Worm (Caenorhabditis elegans) whole organism, L4 larva: ENCODE data around the gene mes-6.
"Not testable (repeated sequence)": the region's sequence is repeated elsewhere in the genome, so short reads cannot be mapped to it uniquely, and the experiment has no call there.

Experiments
- F26F4.8 ChIP-seq: fragments of 200-800 bp; sonication (Bioruptor generic); conservative IDR thresholded peaks from 2 replicates; pipeline ENCODE4 v1.3.6; 2022; ENCODE audit warnings: missing genetic modification characterization, missing compliant biosample characterization
- F49E8.2 ChIP-seq: sonication (generic microtip); optimal IDR thresholded peaks from 2 replicates; lab custom pipeline; 2016; ENCODE audit warnings: missing compliant biosample characterization, mild to moderate bottlenecking, missing genetic modification characterization, borderline replicate concordance
- R02D3.7 ChIP-seq: fragments of 150-350 bp; sonication (generic microtip); optimal IDR thresholded peaks from 3 replicates; lab custom pipeline; 2014; ENCODE audit warnings: missing biosample characterization, missing genetic modification characterization
- Y105C5A.15 ChIP-seq: fragments of 200-800 bp; sonication (Bioruptor generic); IDR thresholded peaks from 2 replicates; pipeline ENCODE4 v1.3.6; 2022; ENCODE audit warnings: missing genetic modification characterization, missing compliant biosample characterization
- ceh-20 ChIP-seq: fragments of 200-800 bp; sonication (Bioruptor generic); IDR thresholded peaks from 2 replicates; pipeline ENCODE4 v1.3.6; 2022; ENCODE audit warnings: missing genetic modification reagents, missing genetic modification characterization, missing compliant biosample characterization
- ceh-82 ChIP-seq: sonication (generic microtip); optimal IDR thresholded peaks from 2 replicates; lab custom pipeline; 2017; ENCODE audit warnings: missing biosample characterization, missing genetic modification characterization
- daf-19 ChIP-seq: fragments of 200-800 bp; sonication (Bioruptor generic); conservative IDR thresholded peaks from 2 replicates; pipeline ENCODE4 v1.3.6; 2022; ENCODE audit warnings: missing genetic modification characterization, missing compliant biosample characterization
- dmd-6 ChIP-seq: fragments of 200-800 bp; sonication (Bioruptor generic); IDR thresholded peaks from 2 replicates; pipeline ENCODE4 v1.3.6; 2022; ENCODE audit warnings: missing genetic modification reagents, missing genetic modification characterization, missing compliant biosample characterization
- dmd-8 ChIP-seq: fragments of 200-800 bp; sonication (Bioruptor generic); IDR thresholded peaks from 2 replicates; pipeline ENCODE4 v1.3.6; 2022; ENCODE audit warnings: missing genetic modification characterization, missing compliant biosample characterization
- duxl-1 ChIP-seq: sonication (generic microtip); optimal IDR thresholded peaks from 2 replicates; lab custom pipeline; 2016; ENCODE audit warnings: mild to moderate bottlenecking, missing genetic modification characterization, moderate library complexity, missing compliant biosample characterization; ENCODE audit not compliant: poor library complexity
- egl-27 ChIP-seq: sonication (generic microtip); optimal IDR thresholded peaks from 3 replicates; lab custom pipeline; 2017; ENCODE audit warnings: missing biosample characterization, missing genetic modification reagents, missing genetic modification characterization
- fkh-10 ChIP-seq: fragments of 150-350 bp; optimal IDR thresholded peaks from 2 replicates; lab custom pipeline; 2014; ENCODE audit warnings: missing biosample characterization, missing genetic modification reagents, missing genetic modification characterization
- hif-1 ChIP-seq, 2 experiments: sonication (generic microtip); optimal IDR thresholded peaks; 2 replicates each; lab custom pipeline; 2016 to 2017; ENCODE audit warnings: missing compliant biosample characterization in 2 of 2, missing genetic modification characterization in 2 of 2, missing genetic modification reagents in 2 of 2, missing genotype in 2 of 2, mild to moderate bottlenecking in 1 of 2
- hlh-30 ChIP-seq: sonication (generic microtip); optimal IDR thresholded peaks from 2 replicates; lab custom pipeline; 2017; ENCODE audit warnings: antibody characterized with exemption, mild to moderate bottlenecking, missing genetic modification characterization, missing compliant biosample characterization; ENCODE audit not compliant: insufficient read depth
- lim-7 ChIP-seq: fragments of 200-800 bp; sonication (Bioruptor generic); IDR thresholded peaks from 2 replicates; pipeline ENCODE4 v1.3.6; 2022; ENCODE audit warnings: missing genetic modification characterization, missing compliant biosample characterization
- lin-1 ChIP-seq: fragments of 200-800 bp; sonication (Bioruptor generic); IDR thresholded peaks from 2 replicates; pipeline ENCODE4 v1.3.6; 2022; ENCODE audit warnings: missing genetic modification reagents, missing genetic modification characterization, missing compliant biosample characterization
- lin-13 ChIP-seq: fragments of 150-350 bp; optimal IDR thresholded peaks from 2 replicates; lab custom pipeline; 2014; ENCODE audit warnings: missing biosample characterization, missing genetic modification reagents, missing genetic modification characterization
- lin-29 ChIP-seq: fragments of 200-800 bp; sonication (Bioruptor generic); IDR thresholded peaks from 2 replicates; pipeline ENCODE4 v1.3.6; 2022; ENCODE audit warnings: missing genetic modification reagents, missing genetic modification characterization, missing compliant biosample characterization
- lsy-2 ChIP-seq, 2 experiments: fragments of 150-350 bp in 1 of 2; sonication (generic microtip) in 1 of 2; optimal IDR thresholded peaks; 2 replicates each; lab custom pipeline; 2014 to 2017; ENCODE audit warnings: missing biosample characterization in 2 of 2, missing genetic modification characterization in 2 of 2
- mdl-1 ChIP-seq, 2 experiments: fragments of 150-350 bp in 1 of 2; sonication (generic microtip) in 1 of 2; optimal IDR thresholded peaks; 2 replicates each; lab custom pipeline; 2014 to 2017; ENCODE audit warnings: missing biosample characterization in 2 of 2, missing genetic modification characterization in 2 of 2
- mdt-29 ChIP-seq: fragments of 200-800 bp; sonication (Bioruptor generic); IDR thresholded peaks from 2 replicates; pipeline ENCODE4 v1.3.6; 2022; ENCODE audit warnings: missing genetic modification reagents, missing genetic modification characterization, missing compliant biosample characterization
- mxl-2 ChIP-seq: fragments of 200-800 bp; sonication (Bioruptor generic); conservative IDR thresholded peaks from 2 replicates; pipeline ENCODE4 v1.3.6; 2022; ENCODE audit warnings: missing genetic modification reagents, missing genetic modification characterization, missing compliant biosample characterization
- nhr-25 ChIP-seq: sonication (generic microtip); optimal IDR thresholded peaks from 2 replicates; lab custom pipeline; 2017; ENCODE audit warnings: missing genetic modification characterization, mild to moderate bottlenecking, missing compliant biosample characterization, antibody characterized with exemption, moderate library complexity, borderline replicate concordance; ENCODE audit not compliant: insufficient read depth
- nhr-28 ChIP-seq: fragments of 150-350 bp; optimal IDR thresholded peaks from 2 replicates; lab custom pipeline; 2014; ENCODE audit warnings: missing biosample characterization, missing genetic modification characterization
- nhr-41 ChIP-seq: fragments of 200-800 bp; sonication (Bioruptor generic); IDR thresholded peaks from 2 replicates; pipeline ENCODE4 v1.3.6; 2022; ENCODE audit warnings: missing genetic modification reagents, missing genetic modification characterization, missing compliant biosample characterization
- nhr-76 ChIP-seq: fragments of 150-350 bp; optimal IDR thresholded peaks from 2 replicates; lab custom pipeline; 2014; ENCODE audit warnings: missing biosample characterization, missing genetic modification characterization
- nhr-77 ChIP-seq: fragments of 150-350 bp; optimal IDR thresholded peaks from 2 replicates; lab custom pipeline; 2014; ENCODE audit warnings: missing biosample characterization, missing genetic modification characterization
- pha-4 ChIP-seq, 2 experiments: fragments of 150-350 bp in 1 of 2; fragments of 200-800 bp in 1 of 2; sonication (Bioruptor generic) in 1 of 2; IDR thresholded peaks in 1 of 2; optimal IDR thresholded peaks in 1 of 2; 2 replicates each; pipeline versions ENCODE4 v1.3.6 to Lab custom; 2014 to 2022; ENCODE audit warnings: missing genetic modification characterization in 2 of 2, missing genetic modification reagents in 2 of 2, missing biosample characterization in 1 of 2, missing compliant biosample characterization in 1 of 2
- snpc-1.2 ChIP-seq: fragments of 200-800 bp; sonication (Bioruptor generic); IDR thresholded peaks from 2 replicates; pipeline ENCODE4 v1.3.6; 2022; ENCODE audit warnings: missing genetic modification reagents, missing genetic modification characterization, missing compliant biosample characterization
- tag-97 ChIP-seq: fragments of 200-800 bp; sonication (Bioruptor generic); IDR thresholded peaks from 2 replicates; pipeline ENCODE4 v1.3.6; 2022; ENCODE audit warnings: missing genetic modification characterization, missing compliant biosample characterization
- unc-39 ChIP-seq: sonication (generic microtip); optimal IDR thresholded peaks from 2 replicates; lab custom pipeline; 2017; ENCODE audit warnings: missing biosample characterization, missing genetic modification characterization
- vab-7 ChIP-seq: fragments of 200-800 bp; sonication (Bioruptor generic); IDR thresholded peaks from 2 replicates; pipeline ENCODE4 v1.3.6; 2022; ENCODE audit warnings: missing genetic modification reagents, missing genetic modification characterization, missing compliant biosample characterization
- zip-2 ChIP-seq: fragments of 150-350 bp; optimal IDR thresholded peaks from 2 replicates; lab custom pipeline; 2014; ENCODE audit warnings: missing biosample characterization, missing genetic modification characterization

The mes-6 gene

DNA sequence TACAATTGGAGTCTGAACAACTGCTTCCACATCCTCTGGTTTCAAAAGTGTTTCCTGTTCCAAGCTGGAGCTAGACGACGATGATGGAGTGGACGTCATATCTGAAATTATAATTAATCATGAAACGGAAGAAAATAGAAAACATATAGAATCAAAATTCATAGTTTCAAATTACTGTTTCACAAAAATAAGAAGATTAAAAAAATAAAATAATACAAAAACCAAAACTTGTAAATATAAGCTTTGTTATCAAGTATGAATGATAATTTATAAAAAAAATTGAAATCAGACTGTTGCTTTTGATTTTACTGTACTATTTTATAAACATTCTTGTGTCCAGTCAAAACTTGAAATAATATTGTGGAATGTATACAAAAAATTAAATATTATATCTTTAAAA, 47.4 kb upstream of the mes-6 start, which contains the start of gene str-176:
Gene str-176, minus strand, starts transcription at position 101 of the 400 bp plus-strand sequence.
- TF ChIP-seq tag-97 (GFP tag; lab: Robert Waterston, UW) (no peak), lin-29 (GFP tag; lab: Robert Waterston, UW) (no peak), unc-39 (no peak), fkh-10 (GFP tag; lab: Kevin White, UChicago) (no peak), duxl-1 (tag; lab: Kevin White, UChicago) (no peak), snpc-1.2 (GFP tag; lab: Robert Waterston, UW) (no peak), mxl-2 (no peak), F49E8.2 (tag; lab: Kevin White, UChicago) (no peak), nhr-77 (no peak), ceh-82 (no peak), nhr-41 (GFP tag; lab: Robert Waterston, UW) (no peak), daf-19 (no peak), dmd-6 (GFP tag; lab: Robert Waterston, UW) (no peak), lin-13 (no peak), dmd-8 (GFP tag; lab: Robert Waterston, UW) (no peak), egl-27 (no peak), hif-1 (tag; optimal IDR thresholded peaks at IDR 0.05; lab: Kevin White, UChicago) (no peak), Y105C5A.15 (GFP tag; lab: Robert Waterston, UW) (no peak), ceh-20 (no peak), nhr-76 (tag; lab: Kevin White, UChicago) (no peak)
- TF ChIP-seq, all 104 proteins: peak for 0

DNA sequence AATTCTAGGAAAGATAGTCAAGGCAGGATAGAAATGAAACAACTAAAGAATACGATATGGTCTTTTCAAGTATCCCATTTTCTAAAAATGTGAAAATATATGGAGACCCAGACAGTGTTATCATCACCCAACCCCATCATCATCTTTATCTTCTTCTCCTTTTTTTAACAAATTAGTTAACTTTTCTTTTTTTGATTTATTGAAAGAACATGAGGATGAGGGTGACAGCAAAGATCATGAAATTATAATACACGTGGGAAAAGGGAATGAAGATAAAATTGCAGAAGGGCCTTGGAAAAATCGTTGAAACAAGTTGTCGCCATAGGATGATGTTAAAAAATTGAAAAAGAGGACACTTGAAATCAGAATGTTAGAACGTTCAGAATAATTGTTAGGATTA, 46.9 kb upstream of the mes-6 start:
- TF ChIP-seq zip-2 (tag; lab: Kevin White, UChicago) (no peak), hlh-30 (peak; percentile 22), lin-13 (no peak), nhr-25 (no peak), lsy-2 (tag; optimal IDR thresholded peaks at IDR 0.05; lab: Kevin White, UChicago) (no peak), mdl-1 (tag; optimal IDR thresholded peaks at IDR 0.05; lab: Kevin White, UChicago) (peak in 1 of 2 experiments; percentile 63), pha-4 (GFP tag; IDR thresholded peaks at IDR 0.05; lab: Robert Waterston, UW) (no peak), pha-4 (tag; optimal IDR thresholded peaks at IDR 0.05; lab: Kevin White, UChicago) (no peak), R02D3.7 (tag; lab: Kevin White, UChicago) (no peak), nhr-28 (tag; lab: Kevin White, UChicago) (peak; percentile 40), dmd-6 (GFP tag; lab: Robert Waterston, UW) (peak; percentile 19; the same call in 1 of the 2 replicates)

DNA sequence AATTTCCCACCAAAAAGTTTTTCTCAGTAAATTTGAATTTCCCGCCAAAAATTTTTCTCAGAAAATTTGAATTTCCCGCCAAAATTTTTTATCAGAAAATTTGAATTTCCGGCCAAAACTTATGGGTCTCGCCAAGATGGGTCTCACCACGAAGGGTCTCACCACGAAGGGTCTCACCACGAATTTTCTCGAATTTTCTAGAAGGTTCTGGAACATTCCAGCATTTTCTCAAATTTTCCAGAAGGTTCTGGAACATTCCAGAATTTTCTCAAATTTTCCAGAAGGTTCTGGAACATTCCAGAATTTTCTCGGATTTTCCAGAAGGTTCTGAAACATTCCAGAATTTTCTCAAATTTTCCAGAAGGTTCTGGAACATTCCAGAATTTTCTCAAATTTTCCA, 43.7 kb upstream of the mes-6 start:
- 0 out of 2 replicates have a peak, but pooled peaks have one; percentile 27 for TF ChIP-seq snpc-1.2 (GFP tag; lab: Robert Waterston, UW)

DNA sequence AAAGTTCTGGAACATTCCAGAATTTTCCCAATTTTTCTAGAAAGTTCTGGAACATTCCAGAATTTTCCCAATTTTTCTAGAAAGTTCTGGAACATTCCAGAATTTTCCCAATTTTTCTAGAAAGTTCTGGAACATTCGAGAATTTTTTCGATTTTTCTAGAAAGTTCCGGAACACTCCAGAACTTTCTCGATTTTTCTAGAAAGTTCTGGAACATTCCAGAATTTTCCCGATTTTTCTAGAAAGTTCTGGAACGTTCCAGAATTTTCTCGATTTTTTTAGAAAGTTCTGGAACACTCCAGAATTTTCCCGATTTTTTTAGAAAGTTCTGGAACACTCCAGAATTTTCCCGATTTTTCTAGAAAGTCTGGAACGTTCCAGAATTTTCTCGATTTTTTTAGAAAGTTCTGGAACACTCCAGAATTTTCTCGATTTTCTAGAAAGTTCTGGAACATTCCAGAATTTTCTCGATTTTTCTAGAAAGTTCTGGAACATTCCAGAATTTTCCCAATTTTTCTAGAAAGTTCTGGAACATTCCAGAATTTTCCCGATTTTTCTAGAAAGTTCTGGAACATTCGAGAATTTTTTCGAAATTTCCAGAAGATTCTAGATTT, 42.2 kb upstream of the mes-6 start:
- TF ChIP-seq Y105C5A.15 (GFP tag; lab: Robert Waterston, UW) (peak; percentile 73; the same call in 1 of the 2 replicates), vab-7 (GFP tag; lab: Robert Waterston, UW) (peak; percentile 46; the same call in 1 of the 2 replicates), mdt-29 (GFP tag; lab: Robert Waterston, UW) (peak; percentile 79), lim-7 (GFP tag; lab: Robert Waterston, UW) (0 out of 2 replicates have a peak, but pooled peaks have one; percentile 42), pha-4 (GFP tag; IDR thresholded peaks at IDR 0.05; lab: Robert Waterston, UW) (0 out of 2 replicates have a peak, but pooled peaks have one; percentile 6), F26F4.8 (0 out of 2 replicates have a peak, but pooled peaks have one; percentile 7), lin-1 (0 out of 2 replicates have a peak, but pooled peaks have one; percentile 8)
- not testable (repeated sequence) for TF ChIP-seq pha-4 (tag; optimal IDR thresholded peaks at IDR 0.05; lab: Kevin White, UChicago)
- TF ChIP-seq, all 104 proteins: peak for 7; not testable (repeated sequence) for 97
